Worm (Caenorhabditis elegans): Measurements from ENCODE around the gene rps-4.

ce11 chrIV:7083382-7083784 lies 1.1 kb downstream of the rps-4 start, which contains the start of gene Y43B11AR.3:
- TF ChIP-seq unc-62 (GFP tag; optimal IDR thresholded peaks at IDR 0.05) (no peak), ces-1 (GFP tag; optimal IDR thresholded peaks at IDR 0.05) (no peak), elt-3 (tag; optimal IDR thresholded peaks at IDR 0.05) (no peak), nhr-28 (tag; optimal IDR thresholded peaks at IDR 0.05) (no peak), nhr-237 (tag; optimal IDR thresholded peaks at IDR 0.05) (no peak), lin-13 (tag; optimal IDR thresholded peaks at IDR 0.05) (no peak), M03D4.4 (tag; optimal IDR thresholded peaks at IDR 0.05) (no peak), snpc-4 (tag; optimal IDR thresholded peaks at IDR 0.05) (no peak), nhr-12 (tag; optimal IDR thresholded peaks at IDR 0.05) (no peak), ceh-43 (GFP tag; optimal IDR thresholded peaks at IDR 0.05) (no peak), sptf-1 (tag; optimal IDR thresholded peaks at IDR 0.05) (no peak), ham-2 (GFP tag; optimal IDR thresholded peaks at IDR 0.05) (no peak), pha-4 (tag; optimal IDR thresholded peaks at IDR 0.05) (no peak)

All from whole organism, mixed stage, embryonic.